Worm (Caenorhabditis elegans) whole organism, late embryonic: ENCODE data around the gene clc-18.

Source experiments
- ama-1 ChIP-seq: fragments of 150-350 bp; optimal IDR thresholded peaks from 2 replicates; lab custom pipeline; 2014
- ceh-9 ChIP-seq: sonication (generic microtip); optimal IDR thresholded peaks from 2 replicates; lab custom pipeline; 2016; ENCODE audit warnings: mild to moderate bottlenecking, missing genetic modification characterization, inconsistent platforms, missing compliant biosample characterization
- nfya-1 ChIP-seq: sonication (generic microtip); optimal IDR thresholded peaks from 2 replicates; lab custom pipeline; 2017; ENCODE audit warnings: missing genetic modification characterization, mild to moderate bottlenecking, missing compliant biosample characterization, antibody characterized with exemption, moderate library complexity
- nhr-11 ChIP-seq: fragments of 150-350 bp; optimal IDR thresholded peaks from 2 replicates; lab custom pipeline; 2014; ENCODE audit warnings: missing biosample characterization, missing genetic modification characterization
- npax-4 ChIP-seq: sonication (generic microtip); optimal IDR thresholded peaks from 2 replicates; lab custom pipeline; 2016; ENCODE audit warnings: missing genetic modification characterization, missing compliant biosample characterization
- pha-4 ChIP-seq: fragments of 150-350 bp; optimal IDR thresholded peaks from 2 replicates; lab custom pipeline; 2018; ENCODE audit warnings: missing biosample characterization, missing genetic modification reagents, missing genetic modification characterization
- tbx-7 ChIP-seq: sonication (generic microtip); optimal IDR thresholded peaks from 2 replicates; lab custom pipeline; 2016; ENCODE audit warnings: missing genotype, missing genetic modification characterization, missing compliant biosample characterization
- ttx-3 ChIP-seq: sonication (generic microtip); optimal IDR thresholded peaks from 2 replicates; lab custom pipeline; 2016; ENCODE audit warnings: missing genetic modification reagents, missing genetic modification characterization, missing compliant biosample characterization

DNA sequence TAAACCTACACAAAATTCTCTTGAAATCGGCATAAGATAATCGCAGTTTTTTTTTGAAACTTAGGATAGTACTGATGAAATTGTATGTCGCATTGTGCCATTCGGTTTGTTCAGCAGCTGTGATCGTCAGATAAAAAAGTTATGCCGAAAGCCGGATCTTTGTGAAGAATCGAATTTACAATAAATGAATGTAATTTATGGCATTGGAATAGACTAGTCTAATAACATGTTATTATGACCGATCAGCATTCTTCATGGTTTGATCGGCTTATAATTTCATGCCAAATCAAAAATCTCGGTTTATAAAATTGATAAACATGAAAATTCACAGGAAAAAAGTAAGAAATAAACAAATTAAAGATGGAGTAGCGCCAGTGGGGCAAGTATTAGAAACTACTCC, 2.7 kb upstream of the clc-18 start, which contains the start of gene srw-134:
- TF ChIP-seq npax-4 (tag; lab: Kevin White, UChicago): no peak
- TF ChIP-seq ama-1 (lab: Kevin White, UChicago): no peak
- TF ChIP-seq pha-4 (tag; lab: Kevin White, UChicago): no peak
- TF ChIP-seq ttx-3 (tag; lab: Kevin White, UChicago): no peak
- no peak for TF ChIP-seq ceh-9 (tag; lab: Kevin White, UChicago)
- no peak for TF ChIP-seq nfya-1
- TF ChIP-seq nhr-11: no peak
- TF ChIP-seq tbx-7 (tag; lab: Kevin White, UChicago): no peak
